Fruit fly (Drosophila melanogaster) whole organism: ENCODE results near the gene CG31676.

ENCODE experiments used
- CG8478 ChIP-seq: fragments of >200 bp; optimal IDR thresholded peaks from 2 replicates; lab custom pipeline; 2018; ENCODE audit warnings: inconsistent platforms
- EcR ChIP-seq, 2 experiments: fragments of >200 bp; optimal IDR thresholded peaks; 2 replicates each; lab custom pipeline; 2017; ENCODE audit warnings: missing biosample characterization in 2 of 2, missing genetic modification characterization in 2 of 2, missing genetic modification reagents in 2 of 2
- psq ChIP-seq: fragments of >200 bp; optimal IDR thresholded peaks from 2 replicates; lab custom pipeline; 2017
- usp ChIP-seq: fragments of >200 bp; optimal IDR thresholded peaks from 2 replicates; lab custom pipeline; 2017; ENCODE audit warnings: missing biosample characterization, missing genetic modification characterization, mixed read lengths

- TF ChIP-seq usp = no peak
- TF ChIP-seq EcR (GFP tag; optimal IDR thresholded peaks at IDR 0.05; lab: Kevin White, UChicago) = no peak
- TF ChIP-seq psq = no peak
- TF ChIP-seq CG8478 (lab: Kevin White, UChicago) = no peak
Observed at dm6 chr2L:20795774-20796173, 44.8 kb upstream of the CG31676 start.
